Worm (Caenorhabditis elegans) whole organism, L4/young adult: ENCODE results near the gene fbxc-18.
"Not testable (repeated sequence)": the region's sequence is repeated elsewhere in the genome, so short reads cannot be mapped to it uniquely, and the experiment has no call there.

Experiments
- W03F9.2 ChIP-seq: fragments of 150-350 bp; optimal IDR thresholded peaks from 2 replicates; lab custom pipeline; 2014; ENCODE audit warnings: missing biosample characterization, missing genetic modification characterization
- dao-5 ChIP-seq: sonication (generic microtip); optimal IDR thresholded peaks from 2 replicates; lab custom pipeline; 2016; ENCODE audit warnings: missing genotype, missing genetic modification characterization, moderate library complexity, missing compliant biosample characterization
- him-1 ChIP-seq: sonication (generic microtip); optimal IDR thresholded peaks from 2 replicates; lab custom pipeline; 2016; ENCODE audit warnings: missing genotype, missing genetic modification reagents, missing genetic modification characterization, missing compliant biosample characterization

The fbxc-18 gene

DNA sequence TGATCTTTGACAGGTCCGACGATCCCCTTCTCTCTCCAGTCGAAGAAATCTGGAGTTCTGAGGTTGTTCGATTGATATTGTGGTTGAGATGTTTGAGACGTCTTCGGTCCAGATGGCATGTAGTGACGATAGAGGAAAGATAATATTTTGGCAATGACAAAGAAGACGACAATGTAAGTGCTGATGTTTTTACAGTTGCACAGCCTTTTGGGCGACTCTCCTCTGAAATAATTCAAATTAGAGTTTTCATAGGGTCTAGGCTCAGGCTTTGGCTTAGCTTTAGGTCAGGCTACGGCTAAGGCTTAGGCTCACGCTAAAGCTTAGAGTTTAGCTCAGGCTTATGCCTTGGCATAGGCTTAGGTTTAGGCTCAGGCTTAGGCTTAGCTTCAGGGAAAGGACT lies 4.9 kb downstream of the fbxc-18 start, which contains the start of gene C32B5.13:
TSS of gene C32B5.13 (minus strand) at position 101 of the 400 bp plus-strand sequence.
- TF ChIP-seq W03F9.2 (no peak), dao-5 (no peak), him-1 (no peak)

DNA sequence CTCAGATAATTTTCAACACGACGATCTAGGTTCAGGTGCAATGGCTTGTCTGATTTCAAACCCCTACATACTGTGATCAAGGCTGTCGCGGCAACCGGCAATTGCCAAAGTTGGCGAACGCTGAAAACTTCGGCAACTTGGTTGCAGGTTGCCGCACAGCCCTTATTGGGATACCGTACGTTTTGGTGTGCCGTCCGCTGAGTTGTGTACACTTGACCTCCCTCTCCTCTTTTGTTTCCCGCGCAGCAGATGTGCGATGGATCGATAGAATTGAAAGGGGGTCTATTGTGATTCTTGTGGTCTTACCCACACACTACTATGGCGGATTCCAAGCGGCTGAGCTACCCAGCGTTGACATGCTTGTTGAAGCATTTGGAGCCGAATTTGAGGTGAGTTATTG lies 6.6 kb downstream of the fbxc-18 start, which contains the start of the genes C32B5.18 and C32B5.7:
TSS of gene C32B5.18 (plus strand) at position 301 of the 400 bp plus-strand sequence.
TSS of gene C32B5.7 (plus strand) at position 311 of the 400 bp plus-strand sequence.
- TF ChIP-seq dao-5 (no peak), him-1 (no peak), W03F9.2 (no peak)

DNA sequence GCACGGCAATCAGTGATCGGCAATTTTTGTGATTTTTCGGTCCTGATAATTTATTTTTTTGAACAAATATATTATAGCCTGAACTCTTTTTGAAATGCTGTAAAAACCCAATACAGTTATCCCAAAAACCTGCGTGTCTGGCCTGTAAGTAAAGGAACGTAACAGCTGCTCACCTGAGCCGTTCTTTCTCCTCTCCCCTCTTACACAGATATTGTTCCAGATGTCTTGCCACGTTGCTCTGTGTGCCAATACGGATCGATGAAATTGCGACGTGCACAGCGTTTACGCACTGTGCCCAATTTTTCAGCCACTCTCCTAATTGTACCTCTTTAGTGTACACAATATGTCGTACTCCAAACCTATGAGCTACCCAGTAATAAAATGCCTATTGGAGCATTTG lies 8.2 kb downstream of the fbxc-18 start, which contains the start of gene sdz-4:
TSS of gene sdz-4 (plus strand) at position 301 of the 400 bp plus-strand sequence.
- TF ChIP-seq dao-5, result no peak
- no peak for TF ChIP-seq W03F9.2
- no peak for TF ChIP-seq him-1

DNA sequence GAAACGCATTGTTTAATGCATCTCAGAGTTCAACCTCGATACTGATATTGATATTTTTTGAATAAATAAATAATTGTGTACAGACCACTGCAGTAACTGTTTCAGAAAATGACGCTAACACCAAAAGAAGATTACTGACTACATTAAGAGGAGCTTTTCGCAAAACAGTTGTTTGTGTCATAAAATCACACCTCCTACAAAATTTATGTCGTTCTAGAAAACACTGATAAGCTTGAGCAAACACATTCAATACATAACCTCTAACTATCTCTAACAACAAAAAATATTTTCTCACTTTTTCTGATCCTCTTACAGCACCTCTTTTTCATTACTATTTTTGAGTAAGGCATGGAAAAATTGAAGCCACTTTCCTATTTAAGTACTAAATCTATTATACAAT lies 12.2 kb downstream of the fbxc-18 start, which contains the start of gene fbxc-7:
TSS of gene fbxc-7 (plus strand) at position 301 of the 400 bp plus-strand sequence.
- not testable (repeated sequence) for TF ChIP-seq him-1, W03F9.2, dao-5

DNA sequence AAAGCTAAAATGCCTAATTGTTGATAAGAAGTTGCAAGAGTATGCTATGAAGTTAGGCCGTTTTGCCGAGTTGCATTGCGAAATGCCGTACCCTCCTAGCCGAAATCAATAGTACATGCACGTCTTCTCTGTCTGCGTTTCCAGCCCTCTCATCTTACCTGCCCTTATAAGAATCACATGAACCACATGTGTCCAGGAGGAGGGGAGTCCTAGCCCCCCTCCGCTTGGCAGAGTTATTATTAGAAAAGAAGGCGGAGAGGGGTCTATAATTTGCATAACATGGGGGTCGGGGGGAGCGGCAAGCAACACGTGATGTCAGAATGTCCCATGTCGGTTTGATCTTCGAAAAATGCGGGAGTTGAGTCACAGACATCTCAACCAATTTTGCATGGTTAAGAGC lies 13.8 kb downstream of the fbxc-18 start:
- TF ChIP-seq dao-5 (no peak), him-1 (no peak), W03F9.2 (no peak)

DNA sequence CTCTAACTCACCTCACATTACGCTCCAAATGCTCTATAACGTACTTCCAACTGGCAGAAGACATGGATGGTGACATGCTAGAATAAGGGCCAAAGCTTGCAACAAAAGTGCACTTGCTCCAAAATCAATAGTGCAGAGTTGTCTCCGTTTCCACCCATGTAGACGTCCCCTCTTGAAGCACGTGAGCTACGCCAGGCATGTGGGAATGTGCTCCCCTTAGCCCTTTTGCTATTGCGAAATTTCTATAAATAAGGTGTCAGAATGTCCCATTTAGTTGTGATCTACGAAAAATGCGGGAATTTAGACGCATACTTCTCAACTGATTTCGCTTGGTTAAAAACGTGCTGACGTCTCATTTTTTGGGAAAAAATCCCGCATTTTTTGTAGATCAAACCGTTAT lies 16.5 kb downstream of the fbxc-18 start:
- no peak for TF ChIP-seq W03F9.2
- no peak for TF ChIP-seq dao-5
- no peak for TF ChIP-seq him-1

DNA sequence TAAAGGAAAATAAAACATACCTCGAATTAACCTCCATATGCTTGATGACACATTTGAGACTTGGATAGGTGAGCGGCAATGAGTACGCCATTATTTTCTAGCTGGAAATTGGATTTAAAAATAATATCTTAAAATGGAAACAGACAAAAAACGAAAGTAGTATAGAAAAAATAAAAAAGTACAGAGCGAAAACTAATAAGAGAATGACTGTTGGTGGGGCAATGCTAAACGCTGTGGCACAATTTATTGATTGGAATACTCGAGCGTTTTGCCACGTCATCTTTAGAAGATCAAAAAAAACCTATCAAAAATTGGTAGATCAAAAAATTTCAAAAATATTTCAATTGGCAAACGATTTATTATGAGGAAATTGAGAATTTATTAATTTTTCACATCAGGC lies 18.8 kb downstream of the fbxc-18 start, which contains the start of gene fbxc-32:
TSS of gene fbxc-32 (minus strand) at position 101 of the 400 bp plus-strand sequence.
- TF ChIP-seq him-1 (no peak), dao-5 (no peak), W03F9.2 (no peak)

DNA sequence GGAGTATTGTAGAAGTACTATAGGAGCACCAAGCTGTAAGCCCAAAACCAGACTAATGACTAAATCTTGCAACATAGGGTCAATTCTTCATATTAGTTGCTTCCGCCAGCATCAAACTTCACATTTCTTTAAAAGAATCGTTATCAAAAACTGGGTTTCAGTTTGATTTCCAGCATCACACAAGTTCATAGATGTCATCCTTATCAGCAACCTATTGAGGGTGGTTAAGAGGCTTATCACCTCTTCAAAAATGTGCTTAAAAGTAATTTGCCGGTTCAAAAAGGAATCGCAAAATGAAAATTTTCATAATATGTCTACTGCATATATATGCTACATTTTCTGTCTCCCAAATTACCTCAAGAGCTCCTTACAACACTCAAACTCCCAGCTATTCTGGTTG lies 23.1 kb downstream of the fbxc-18 start, which contains the start of gene clec-43:
TSS of gene clec-43 (plus strand) at position 294 of the 400 bp plus-strand sequence.
- TF ChIP-seq W03F9.2, result no peak
- no peak for TF ChIP-seq him-1
- no peak for TF ChIP-seq dao-5

DNA sequence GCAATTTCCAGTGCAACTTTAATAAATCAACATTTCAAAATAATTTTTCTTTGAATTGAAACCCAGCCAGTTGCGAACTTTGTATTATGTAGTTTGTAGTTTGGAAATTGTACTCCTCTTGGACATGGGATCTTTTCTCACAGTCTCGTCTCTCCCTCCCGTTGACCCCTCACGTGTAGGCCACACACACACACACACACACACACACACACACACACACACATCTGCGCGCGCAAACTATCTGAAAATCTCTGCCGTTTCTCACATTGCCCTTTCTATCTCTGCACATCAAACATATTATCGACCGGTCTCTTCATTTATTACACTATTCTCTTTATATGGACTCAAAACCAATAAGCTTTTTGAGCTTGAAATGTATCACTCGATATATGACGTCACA lies 26.1 kb downstream of the fbxc-18 start, which contains the start of gene fbxc-36:
TSS of gene fbxc-36 (plus strand) at position 205 of the 400 bp plus-strand sequence.
- TF ChIP-seq W03F9.2, result no peak
- no peak for TF ChIP-seq him-1
- no peak for TF ChIP-seq dao-5

DNA sequence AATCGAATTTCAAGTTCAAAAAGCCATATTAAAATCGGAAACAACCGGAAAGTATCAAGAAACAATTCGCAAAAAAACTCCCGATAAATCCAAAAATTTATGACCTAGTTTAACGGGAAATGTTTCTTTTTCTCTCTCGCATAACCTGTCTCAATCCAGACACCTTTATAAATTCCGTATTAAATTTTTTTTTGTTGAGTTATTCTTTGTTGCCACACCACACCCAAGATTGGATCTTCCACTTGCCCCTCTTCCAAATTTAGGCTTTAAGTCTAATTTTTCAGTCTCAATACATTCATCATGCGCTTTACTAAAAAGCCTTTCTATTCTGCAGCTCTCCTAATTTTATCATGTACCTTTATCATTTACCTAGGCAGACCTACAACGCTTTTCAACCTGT lies 28.3 kb downstream of the fbxc-18 start, which contains the start of gene R07C3.3:
TSS of gene R07C3.3 (plus strand) at position 301 of the 400 bp plus-strand sequence.
- TF ChIP-seq W03F9.2, result no peak
- no peak for TF ChIP-seq dao-5
- no peak for TF ChIP-seq him-1

DNA sequence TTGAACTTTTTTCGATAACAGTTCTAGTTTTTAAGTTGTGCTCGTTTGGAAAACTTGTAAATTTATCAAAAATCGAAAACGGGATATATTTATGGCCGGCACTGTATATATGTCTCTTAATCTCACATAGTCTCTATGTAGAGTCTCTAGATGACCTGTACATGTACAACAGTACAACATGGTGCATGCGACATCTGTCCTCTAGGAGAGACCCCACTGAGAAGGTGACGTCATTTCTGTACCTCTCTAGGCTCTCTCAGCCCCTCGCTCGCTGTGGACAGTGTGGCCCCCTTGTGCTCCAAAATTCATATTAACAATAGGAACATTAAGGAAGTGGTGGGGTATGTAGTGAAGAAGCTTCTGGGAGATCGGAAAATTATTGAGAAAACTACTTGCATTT lies 29.6 kb downstream of the fbxc-18 start:
- no peak for TF ChIP-seq dao-5
- TF ChIP-seq W03F9.2, result no peak
- TF ChIP-seq him-1, result no peak

DNA sequence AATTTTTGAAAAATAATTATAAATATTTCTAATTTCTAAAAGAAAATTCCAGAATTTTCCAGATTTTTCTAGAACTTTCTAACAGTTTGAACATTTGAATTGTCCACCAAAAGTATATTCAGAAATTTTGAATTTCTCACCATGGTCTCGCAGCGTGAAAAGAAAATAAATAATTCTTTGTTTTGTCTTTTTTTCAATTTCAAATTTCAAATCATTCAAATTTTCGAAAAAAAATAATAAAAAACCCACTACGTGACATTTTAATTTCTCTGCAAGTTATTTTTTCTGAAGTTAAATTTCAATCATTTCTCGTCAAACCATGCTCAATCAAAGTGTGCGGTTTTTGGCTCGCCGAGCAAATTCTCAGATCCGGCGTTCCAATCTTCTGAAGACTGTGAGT lies 34.1 kb downstream of the fbxc-18 start, which contains the start of gene acs-15:
TSS of gene acs-15 (plus strand) at position 301 of the 400 bp plus-strand sequence.
- TF ChIP-seq W03F9.2 (no peak), him-1 (no peak), dao-5 (no peak)

DNA sequence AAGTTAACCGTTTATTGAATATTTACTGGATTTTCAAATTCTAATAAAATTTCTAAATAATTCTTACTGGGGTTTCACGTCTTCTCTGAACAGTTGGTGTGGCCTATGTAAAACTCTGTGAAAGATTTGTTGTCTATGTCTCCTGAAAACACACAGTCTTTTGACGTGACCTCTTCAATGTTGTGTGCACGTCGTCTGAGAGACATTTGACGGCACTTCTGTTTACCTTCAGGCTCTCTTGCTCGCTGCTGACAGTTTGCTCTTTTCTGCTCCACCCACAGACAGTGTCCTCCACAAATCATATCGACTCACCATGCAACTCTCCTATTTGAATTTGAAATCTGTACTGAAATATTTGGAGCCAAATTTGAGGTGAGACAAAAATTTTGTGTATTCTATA lies 36.0 kb downstream of the fbxc-18 start, which contains the start of gene fbxc-34:
TSS of gene fbxc-34 (plus strand) at position 301 of the 400 bp plus-strand sequence.
- not testable (repeated sequence) for TF ChIP-seq him-1, W03F9.2, dao-5

DNA sequence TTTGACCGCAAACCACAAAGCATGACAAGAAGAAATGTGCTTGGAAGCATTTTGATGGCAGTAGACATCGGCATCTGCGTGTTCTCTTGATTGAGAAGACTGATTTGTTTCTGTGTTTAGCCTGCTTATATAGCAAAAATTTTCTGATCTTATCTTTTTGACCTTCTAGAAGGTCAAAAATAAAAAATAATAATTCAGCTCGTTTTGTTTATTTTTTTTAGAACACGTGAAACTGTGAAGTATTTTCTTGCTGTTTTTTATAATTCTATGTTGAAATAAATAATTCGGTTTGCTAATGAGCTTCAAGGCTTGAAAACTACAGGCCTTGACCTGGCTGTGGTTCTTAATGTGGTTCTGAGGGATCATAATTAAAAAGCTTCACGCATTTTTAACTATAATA lies 39.5 kb downstream of the fbxc-18 start, which contains the start of gene R07C3.13:
TSS of gene R07C3.13 (minus strand) at position 101 of the 400 bp plus-strand sequence.
- TF ChIP-seq him-1 (no peak), W03F9.2 (no peak), dao-5 (no peak)

DNA sequence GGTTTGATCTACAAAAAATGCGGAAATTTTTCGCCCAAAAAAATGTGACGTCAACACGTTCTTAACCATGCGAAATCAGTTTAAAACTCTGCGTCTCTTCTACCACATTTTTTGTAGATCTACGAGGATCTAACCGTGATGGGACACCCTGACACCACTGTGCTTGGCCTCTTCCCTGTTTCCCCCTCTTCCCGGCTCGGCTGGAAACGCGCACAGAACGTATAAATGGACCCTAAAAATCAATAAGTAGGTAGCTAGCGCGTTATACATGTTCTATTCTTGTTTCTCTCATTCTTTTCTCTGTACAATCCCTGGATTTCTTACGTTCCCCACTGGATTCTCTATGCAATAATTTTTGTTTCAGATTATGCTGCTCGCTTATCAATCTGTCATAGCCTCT lies 43.3 kb downstream of the fbxc-18 start, which contains the start of gene fbxc-28:
TSS of gene fbxc-28 (plus strand) at position 301 of the 400 bp plus-strand sequence.
- no peak for TF ChIP-seq W03F9.2
- no peak for TF ChIP-seq dao-5
- no peak for TF ChIP-seq him-1

DNA sequence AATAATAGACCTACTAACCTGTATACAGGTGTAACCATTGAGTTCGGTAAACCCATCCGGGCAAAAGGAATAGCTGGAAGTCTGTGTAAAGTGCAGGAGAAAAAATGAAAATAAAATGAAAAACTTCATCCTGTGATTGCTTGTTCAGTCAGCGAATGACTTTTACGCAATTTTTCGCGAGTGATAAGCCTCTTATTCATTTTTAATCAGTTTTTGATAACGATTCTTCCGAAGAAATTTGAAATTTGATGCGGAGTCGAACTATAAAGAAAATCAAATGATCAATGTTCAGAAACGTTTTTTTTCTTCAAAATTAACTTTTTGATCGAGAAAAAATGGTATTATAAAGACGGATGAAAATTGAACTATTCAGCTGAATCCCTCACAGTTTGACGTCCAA lies 44.1 kb downstream of the fbxc-18 start:
- no peak for TF ChIP-seq dao-5
- no peak for TF ChIP-seq W03F9.2
- no peak for TF ChIP-seq him-1
